Worm (Caenorhabditis elegans): ENCODE results near the gene F02D10.3.

F02D10.3 gene

ce11 chrX:13477356-13477755 lies 14.9 kb upstream of the F02D10.3 start, which contains the start of gene efn-3:
Gene efn-3, minus strand, starts transcription at chrX:13477456.
- TF ChIP-seq ces-1 (GFP tag; optimal IDR thresholded peaks at IDR 0.05) (no peak), ztf-11 (tag; optimal IDR thresholded peaks at IDR 0.05) (no peak)

ce11 chrX:13471855-13472254 lies 9.4 kb upstream of the F02D10.3 start, which contains the start of gene tre-4:
Gene tre-4, plus strand, starts transcription at chrX:13472155.
- TF ChIP-seq lin-32 (GFP tag; optimal IDR thresholded peaks at IDR 0.05) (no peak), mep-1 (tag; optimal IDR thresholded peaks at IDR 0.05) (no peak)

- TF ChIP-seq ceh-83 (GFP tag; optimal IDR thresholded peaks at IDR 0.05) (no peak), hlh-1 (tag; optimal IDR thresholded peaks at IDR 0.05) (no peak), nhr-2 (tag; optimal IDR thresholded peaks at IDR 0.05) (no peak), ceh-39 (tag; optimal IDR thresholded peaks at IDR 0.05) (no peak), mls-2 (tag; optimal IDR thresholded peaks at IDR 0.05) (no peak), ham-2 (GFP tag; optimal IDR thresholded peaks at IDR 0.05) (no peak), unc-62 (GFP tag; optimal IDR thresholded peaks at IDR 0.05) (no peak), unc-39 (tag; optimal IDR thresholded peaks at IDR 0.05) (no peak), mep-1 (tag; optimal IDR thresholded peaks at IDR 0.05) (no peak), nhr-76 (tag; optimal IDR thresholded peaks at IDR 0.05) (no peak)
Observed at ce11 chrX:13469907-13470647, 7.7 kb upstream of the F02D10.3 start.

ce11 chrX:13469047-13469633 lies 6.7 kb upstream of the F02D10.3 start, which contains the start of gene col-184:
Gene col-184, plus strand, starts transcription at chrX:13469455.
- peak; percentile 52 for TF ChIP-seq zip-8 (tag; optimal IDR thresholded peaks at IDR 0.05)
- no peak for TF ChIP-seq ham-2 (GFP tag; optimal IDR thresholded peaks at IDR 0.05)

ce11 chrX:13466926-13467866 lies 4.8 kb upstream of the F02D10.3 start, which contains the start of gene col-183:
Gene col-183, minus strand, starts transcription at chrX:13467764.
- no peak for TF ChIP-seq sem-2 (GFP tag; optimal IDR thresholded peaks at IDR 0.05)
- TF ChIP-seq nhr-28 (tag; optimal IDR thresholded peaks at IDR 0.05), result no peak
- no peak for TF ChIP-seq mab-5 (tag; optimal IDR thresholded peaks at IDR 0.05)
- no peak for TF ChIP-seq unc-62 (GFP tag; optimal IDR thresholded peaks at IDR 0.05)
- no peak for TF ChIP-seq nhr-12 (tag; optimal IDR thresholded peaks at IDR 0.05)
- TF ChIP-seq M03D4.4 (tag; optimal IDR thresholded peaks at IDR 0.05), result no peak
- TF ChIP-seq cnd-1 (tag; optimal IDR thresholded peaks at IDR 0.05), result no peak
- no peak for TF ChIP-seq unc-120 (tag; optimal IDR thresholded peaks at IDR 0.05; ENCODE audit: poor library complexity, severe bottlenecking)
- no peak for TF ChIP-seq drap-1 (GFP tag; optimal IDR thresholded peaks at IDR 0.05)
- TF ChIP-seq tbx-8 (GFP tag; optimal IDR thresholded peaks at IDR 0.05), result no peak
- no peak for TF ChIP-seq zip-8 (tag; optimal IDR thresholded peaks at IDR 0.05)
- no peak for TF ChIP-seq ham-2 (GFP tag; optimal IDR thresholded peaks at IDR 0.05)
- no peak for TF ChIP-seq elt-1 (tag; optimal IDR thresholded peaks at IDR 0.05; ENCODE audit: borderline replicate concordance, insufficient read depth)
- TF ChIP-seq elt-3 (tag; optimal IDR thresholded peaks at IDR 0.05), result no peak
- TF ChIP-seq flh-1 (GFP tag; optimal IDR thresholded peaks at IDR 0.05), result no peak
- TF ChIP-seq mls-2 (tag; optimal IDR thresholded peaks at IDR 0.05), result no peak
- no peak for TF ChIP-seq nhr-2 (tag; optimal IDR thresholded peaks at IDR 0.05)
- no peak for TF ChIP-seq ceh-43 (GFP tag; optimal IDR thresholded peaks at IDR 0.05)

ce11 chrX:13463793-13464192 lies 1.4 kb upstream of the F02D10.3 start, which contains the start of gene F02D10.2:
Gene F02D10.2, minus strand, starts transcription at chrX:13463893.
- TF ChIP-seq lsy-2 (tag; optimal IDR thresholded peaks at IDR 0.05) (no peak), mep-1 (tag; optimal IDR thresholded peaks at IDR 0.05) (no peak), drap-1 (GFP tag; optimal IDR thresholded peaks at IDR 0.05) (no peak), sptf-1 (tag; optimal IDR thresholded peaks at IDR 0.05) (no peak), ceh-83 (GFP tag; optimal IDR thresholded peaks at IDR 0.05) (no peak), sem-2 (GFP tag; optimal IDR thresholded peaks at IDR 0.05) (no peak), pha-4 (tag; optimal IDR thresholded peaks at IDR 0.05) (no peak), ces-1 (GFP tag; optimal IDR thresholded peaks at IDR 0.05) (no peak), nhr-12 (tag; optimal IDR thresholded peaks at IDR 0.05) (no peak), unc-39 (tag; optimal IDR thresholded peaks at IDR 0.05) (no peak), ceh-39 (tag; optimal IDR thresholded peaks at IDR 0.05) (no peak)
